Worm (Caenorhabditis elegans) whole organism, midembryonic: ENCODE results near the gene VC5.2.
"Not testable (repeated sequence)": the region's sequence is repeated elsewhere in the genome, so short reads cannot be mapped to it uniquely, and the experiment has no call there.

Experiments
- cog-1 ChIP-seq: sonication (generic microtip); optimal IDR thresholded peaks from 2 replicates; lab custom pipeline; 2016; ENCODE audit warnings: missing genetic modification characterization, missing compliant biosample characterization
- klf-2 ChIP-seq: fragments of 200-800 bp; sonication (Bioruptor generic); conservative IDR thresholded peaks from 2 replicates; pipeline ENCODE4 v1.3.6; 2022; ENCODE audit warnings: missing genetic modification reagents, missing genetic modification characterization, missing compliant biosample characterization
- med-1 ChIP-seq: sonication (generic microtip); optimal IDR thresholded peaks from 2 replicates; lab custom pipeline; 2017; ENCODE audit warnings: missing genetic modification characterization, mild to moderate bottlenecking, missing compliant biosample characterization, antibody characterized with exemption, missing genetic modification reagents; ENCODE audit not compliant: insufficient read depth
- ref-1 ChIP-seq: fragments of 200-800 bp; sonication (Bioruptor generic); conservative IDR thresholded peaks from 2 replicates; pipeline ENCODE4 v1.3.6; 2022; ENCODE audit warnings: missing genetic modification reagents, missing genetic modification characterization, missing compliant biosample characterization
- ztf-23 ChIP-seq: fragments of 200-800 bp; sonication (Bioruptor generic); IDR thresholded peaks from 2 replicates; pipeline ENCODE4 v1.3.6; 2022; ENCODE audit warnings: missing genetic modification reagents, missing genetic modification characterization, missing compliant biosample characterization
- ztf-29 ChIP-seq: fragments of 200-800 bp; sonication (Bioruptor generic); IDR thresholded peaks from 2 replicates; pipeline ENCODE4 v1.3.6; 2022; ENCODE audit warnings: missing genetic modification reagents, missing genetic modification characterization, missing compliant biosample characterization

DNA sequence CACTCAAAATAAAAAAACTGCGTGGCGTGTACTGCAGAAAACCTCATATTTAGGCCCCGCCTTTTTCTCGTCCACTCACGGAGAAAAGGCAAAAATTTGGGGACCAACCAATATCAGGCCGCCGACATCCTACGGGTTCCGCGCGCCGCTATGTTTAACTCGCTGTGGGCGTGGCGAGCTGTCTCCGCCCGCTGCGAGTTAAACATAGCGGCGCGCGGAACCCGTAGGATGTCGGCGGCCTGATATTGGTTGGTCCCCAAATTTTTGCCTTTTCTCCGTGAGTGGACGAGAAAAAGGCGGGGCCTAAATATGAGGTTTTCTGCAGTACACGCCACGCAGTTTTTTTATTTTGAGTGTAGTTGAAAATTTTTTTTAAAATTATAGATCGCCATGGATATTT lies 23.0 kb upstream of the VC5.2 start, which contains the start of gene tmem-258:
- TF ChIP-seq ztf-29 (GFP tag; lab: Robert Waterston, UW); klf-2 (GFP tag; lab: Robert Waterston, UW); ref-1 (GFP tag; lab: Robert Waterston, UW); cog-1 (tag; lab: Kevin White, UChicago); ztf-23; med-1 (GFP tag; lab: Kevin White, UChicago): not testable (repeated sequence)
